Fruit fly (Drosophila melanogaster): ENCODE data around the gene wts.

Gene wts

dm6 chr3R:30758725-30759714, 47.4 kb downstream of the wts start (continued):
- no peak for TF ChIP-seq tx (GFP tag; optimal IDR thresholded peaks at IDR 0.05)
- no peak for TF ChIP-seq Ptx1 (GFP tag; IDR thresholded peaks at IDR 0.05)
- peak; percentile 50; the same call in 1 of the 3 replicates for TF ChIP-seq Optix (GFP tag; IDR thresholded peaks at IDR 0.05)
- no peak for TF ChIP-seq CG17568 (GFP tag; optimal IDR thresholded peaks at IDR 0.05)
- no peak for TF ChIP-seq CG3847 (GFP tag; IDR thresholded peaks at IDR 0.05)
- peak; percentile 6 for TF ChIP-seq dmrt99B (tag; optimal IDR thresholded peaks at IDR 0.05)
- TF ChIP-seq CG4617 (GFP tag; optimal IDR thresholded peaks at IDR 0.05; ENCODE audit: borderline replicate concordance) = no peak
- TF ChIP-seq CG11696 (GFP tag; IDR thresholded peaks at IDR 0.05) = no peak
- TF ChIP-seq ara (GFP tag; IDR thresholded peaks at IDR 0.05) = no peak
- no peak for TF ChIP-seq tna (GFP tag; IDR thresholded peaks at IDR 0.05; ENCODE audit: partially characterized antibody)
- TF ChIP-seq CG9437 (GFP tag; optimal IDR thresholded peaks at IDR 0.05) = no peak
- TF ChIP-seq CG10543 (GFP tag; optimal IDR thresholded peaks at IDR 0.05) = no peak
- TF ChIP-seq stc (GFP tag; IDR thresholded peaks at IDR 0.05) = peak; percentile 23; the same call in 1 of the 2 replicates
- TF ChIP-seq CG13624 (GFP tag; optimal IDR thresholded peaks at IDR 0.05) = no peak
- no peak for TF ChIP-seq gro (GFP tag; optimal IDR thresholded peaks at IDR 0.05)
- TF ChIP-seq CG9609 (GFP tag; optimal IDR thresholded peaks at IDR 0.05) = no peak
- TF ChIP-seq Mad (GFP tag; optimal IDR thresholded peaks at IDR 0.05) = no peak
- TF ChIP-seq CG12071 (GFP tag; optimal IDR thresholded peaks at IDR 0.05) = no peak
- TF ChIP-seq cato (GFP tag; optimal IDR thresholded peaks at IDR 0.05; ENCODE audit: borderline replicate concordance) = no peak
- TF ChIP-seq CG10147 (GFP tag; optimal IDR thresholded peaks at IDR 0.05) = no peak
- no peak for TF ChIP-seq Xbp1 (GFP tag; optimal IDR thresholded peaks at IDR 0.05)
- TF ChIP-seq CrebB (tag; optimal IDR thresholded peaks at IDR 0.05) = no peak
- peak; percentile 27 for TF ChIP-seq trem (tag; optimal IDR thresholded peaks at IDR 0.05)
- 0 out of 3 replicates have a peak, but pooled peaks have one; percentile 19 for TF ChIP-seq otp (GFP tag; IDR thresholded peaks at IDR 0.05)
- no peak for TF ChIP-seq sd (tag; optimal IDR thresholded peaks at IDR 0.05)
- peak; percentile 15 for TF ChIP-seq phol (tag; optimal IDR thresholded peaks at IDR 0.05)
- TF ChIP-seq ato (GFP tag; IDR thresholded peaks at IDR 0.05; ENCODE audit: partially characterized antibody) = no peak
- TF ChIP-seq NC2β (GFP tag; optimal IDR thresholded peaks at IDR 0.05) = no peak
- TF ChIP-seq ranshi (GFP tag; IDR thresholded peaks at IDR 0.05) = no peak
- TF ChIP-seq bsh (GFP tag; optimal IDR thresholded peaks at IDR 0.05) = peak in 1 of 2 experiments; percentile 29
- peak; percentile 24 for TF ChIP-seq CG18262 (tag; optimal IDR thresholded peaks at IDR 0.05)
- TF ChIP-seq jigr1 (GFP tag; IDR thresholded peaks at IDR 0.05) = no peak
- no peak for TF ChIP-seq Stat92E (GFP tag; optimal IDR thresholded peaks at IDR 0.05)
- peak; percentile 81 for TF ChIP-seq Hey (tag; optimal IDR thresholded peaks at IDR 0.05)
- TF ChIP-seq CG2678 (tag; optimal IDR thresholded peaks at IDR 0.05) = peak; percentile 7
- no peak for TF ChIP-seq jing (GFP tag; optimal IDR thresholded peaks at IDR 0.05)
- TF ChIP-seq CG14710 (tag; optimal IDR thresholded peaks at IDR 0.05) = peak; percentile 17
- TF ChIP-seq Bdp1 (GFP tag; optimal IDR thresholded peaks at IDR 0.05) = no peak
- TF ChIP-seq CG2199 (GFP tag; IDR thresholded peaks at IDR 0.05) = 0 out of 3 replicates have a peak, but pooled peaks have one; percentile 26
- TF ChIP-seq lov (optimal IDR thresholded peaks at IDR 0.05) = no peak
- TF ChIP-seq lov (GFP tag; IDR thresholded peaks at IDR 0.05) = peak; percentile 60; the same call in 1 of the 3 replicates
- no peak for TF ChIP-seq Tbp (GFP tag; optimal IDR thresholded peaks at IDR 0.05)
- peak; percentile 8 for TF ChIP-seq Asciz (GFP tag; optimal IDR thresholded peaks at IDR 0.05)
- TF ChIP-seq dmrt11E (tag; optimal IDR thresholded peaks at IDR 0.05) = peak; percentile 18
- TF ChIP-seq CG8359 (GFP tag; optimal IDR thresholded peaks at IDR 0.05; ENCODE audit: borderline replicate concordance) = peak; percentile 5
- no peak for TF ChIP-seq CG30403 (GFP tag; optimal IDR thresholded peaks at IDR 0.05)
- no peak for TF ChIP-seq bbx (GFP tag; IDR thresholded peaks at IDR 0.05; ENCODE audit: partially characterized antibody)
- TF ChIP-seq PHDP (tag; optimal IDR thresholded peaks at IDR 0.05) = no peak

Data from whole organism, embryonic.